Worm (Caenorhabditis elegans): ENCODE measurements around the gene F19G12.9.

- TF ChIP-seq klf-2 (GFP tag; conservative IDR thresholded peaks at IDR 0.05) (no peak), cog-1 (tag; optimal IDR thresholded peaks at IDR 0.05) (no peak), ztf-23 (GFP tag; IDR thresholded peaks at IDR 0.05) (no peak), ref-1 (GFP tag; conservative IDR thresholded peaks at IDR 0.05) (no peak), flt-1 (GFP tag; IDR thresholded peaks at IDR 0.05) (no peak), T22C8.4 (GFP tag; IDR thresholded peaks at IDR 0.05) (no peak), tab-1 (GFP tag; IDR thresholded peaks at IDR 0.05) (no peak)
These were observed 17.8 kb upstream of the F19G12.9 start, which contains the start of gene ZK402.5 for ce11 chrX:1401259-1401658.

Measured in whole organism, midembryonic.